Fruit fly (Drosophila melanogaster) whole organism, adult: Measurements from ENCODE around the gene CG31559.

Experiments used
- CG12768 ChIP-seq: fragments of 200-800 bp; sonication (Bioruptor generic); optimal IDR thresholded peaks from 2 replicates; lab custom pipeline; 2017; ENCODE audit warnings: missing biosample characterization, missing genetic modification characterization, mild to moderate bottlenecking, moderate library complexity, missing genetic modification reagents
- CG14711 ChIP-seq: fragments of 200-800 bp; sonication (Bioruptor generic); optimal IDR thresholded peaks from 2 replicates; lab custom pipeline; 2018; ENCODE audit warnings: missing biosample characterization, mild to moderate bottlenecking, missing genetic modification characterization, moderate library complexity
- CG5204 ChIP-seq: fragments of 200-800 bp; sonication (Bioruptor generic); optimal IDR thresholded peaks from 2 replicates; lab custom pipeline; 2016; ENCODE audit warnings: missing biosample characterization, missing genetic modification characterization
- CG7045 ChIP-seq: fragments of 200-800 bp; sonication (Bioruptor generic); optimal IDR thresholded peaks from 2 replicates; lab custom pipeline; 2017; ENCODE audit warnings: missing biosample characterization, mild to moderate bottlenecking, missing genetic modification characterization
- CG7101 ChIP-seq: fragments of 200-800 bp; sonication (Bioruptor generic); optimal IDR thresholded peaks from 2 replicates; lab custom pipeline; 2018; ENCODE audit warnings: missing biosample characterization, mild to moderate bottlenecking, missing genetic modification characterization, moderate library complexity
- Crg-1 ChIP-seq: fragments of 200-800 bp; sonication (Bioruptor generic); optimal IDR thresholded peaks from 2 replicates; lab custom pipeline; 2016; ENCODE audit warnings: missing biosample characterization, missing genetic modification characterization
- bab1 ChIP-seq: fragments of 200-800 bp; sonication (Bioruptor generic); optimal IDR thresholded peaks from 3 replicates; lab custom pipeline; 2019; ENCODE audit warnings: missing biosample characterization, mild to moderate bottlenecking, missing genetic modification characterization, moderate library complexity
- cic ChIP-seq: fragments of 200-800 bp; sonication (Bioruptor generic); optimal IDR thresholded peaks from 2 replicates; lab custom pipeline; 2017; ENCODE audit warnings: missing biosample characterization, mild to moderate bottlenecking, missing genetic modification characterization, moderate library complexity
- cnc ChIP-seq, 2 experiments: fragments of >200 bp; optimal IDR thresholded peaks; 2 replicates each; lab custom pipeline; 2017
- kay ChIP-seq: fragments of 200-800 bp; sonication (Bioruptor generic); peaks from one replicate; lab custom pipeline; 2016; ENCODE audit warnings: missing biosample characterization, missing genetic modification characterization, borderline replicate concordance
- ovo ChIP-seq: fragments of 200-800 bp; sonication (Bioruptor generic); optimal IDR thresholded peaks from 2 replicates; lab custom pipeline; 2016; ENCODE audit warnings: missing biosample characterization, missing genetic modification characterization
- tj ChIP-seq: fragments of 200-800 bp; sonication (Bioruptor generic); optimal IDR thresholded peaks from 3 replicates; lab custom pipeline; 2017; ENCODE audit warnings: missing biosample characterization, mild to moderate bottlenecking, missing genetic modification characterization, moderate library complexity
- toe ChIP-seq: fragments of 200-800 bp; sonication (Bioruptor generic); optimal IDR thresholded peaks from 2 replicates; lab custom pipeline; 2016; ENCODE audit warnings: missing biosample characterization, missing genetic modification characterization

DNA sequence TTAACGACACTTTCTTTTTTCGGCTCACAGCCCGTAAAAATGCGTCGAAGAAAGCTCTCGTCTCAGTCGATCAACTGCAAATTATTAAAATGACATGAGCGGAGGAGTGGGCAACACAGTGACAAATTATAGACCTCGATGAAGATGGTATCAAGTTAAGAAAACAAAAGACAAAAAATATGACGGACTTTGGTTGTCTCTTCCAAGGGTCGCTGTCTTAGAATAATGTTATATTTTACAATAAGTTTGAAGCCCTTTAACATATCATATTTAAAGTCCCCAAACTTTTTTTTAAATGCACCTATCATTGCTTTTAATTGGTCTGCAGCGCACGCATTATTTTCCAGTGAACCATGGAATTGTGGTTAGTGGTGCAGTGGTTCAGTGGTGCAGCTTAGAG, 42.7 kb upstream of the CG31559 start:
- TF ChIP-seq CG12768 (GFP tag; lab: Kevin White, UChicago) = no peak
- TF ChIP-seq CG7101 (tag; lab: Kevin White, UChicago) = no peak
- TF ChIP-seq kay (GFP tag; lab: Kevin White, UChicago) = no peak
- TF ChIP-seq cic (GFP tag; lab: Kevin White, UChicago) = no peak
- no peak for TF ChIP-seq cnc (optimal IDR thresholded peaks at IDR 0.05; lab: Kevin White, UChicago)
- TF ChIP-seq CG7045 (GFP tag; lab: Kevin White, UChicago) = no peak
- TF ChIP-seq CG14711 (tag; lab: Kevin White, UChicago) = no peak
- TF ChIP-seq bab1 = no peak
- no peak for TF ChIP-seq toe (GFP tag; lab: Kevin White, UChicago)
- TF ChIP-seq ovo (GFP tag; lab: Kevin White, UChicago) = no peak
- TF ChIP-seq CG5204 (GFP tag; lab: Kevin White, UChicago) = no peak
- TF ChIP-seq Crg-1 (GFP tag; lab: Kevin White, UChicago) = no peak
- no peak for TF ChIP-seq tj (GFP tag; lab: Kevin White, UChicago)
